Worm (Caenorhabditis elegans) whole organism, young adult: Measurements from ENCODE around the gene F22E5.1.
"Not testable (repeated sequence)": the region's sequence is repeated elsewhere in the genome, so short reads cannot be mapped to it uniquely, and the experiment has no call there.

Experiments used
- B0035.1 ChIP-seq: sonication (generic microtip); optimal IDR thresholded peaks from 2 replicates; lab custom pipeline; 2016; ENCODE audit warnings: missing genetic modification characterization, mild to moderate bottlenecking, missing compliant biosample characterization, missing genotype, missing genetic modification reagents
- B0261.1 ChIP-seq: sonication (generic microtip); optimal IDR thresholded peaks from 2 replicates; lab custom pipeline; 2016; ENCODE audit warnings: mild to moderate bottlenecking, missing genetic modification characterization, moderate library complexity, missing compliant biosample characterization
- C06A6.2 ChIP-seq: fragments of 200-800 bp; sonication (Bioruptor generic); conservative IDR thresholded peaks from 2 replicates; pipeline ENCODE4 v1.3.6; 2022; ENCODE audit warnings: missing genetic modification characterization, missing compliant biosample characterization
- F22D6.2 ChIP-seq: sonication (generic microtip); optimal IDR thresholded peaks from 2 replicates; lab custom pipeline; 2016; ENCODE audit warnings: mild to moderate bottlenecking, missing genetic modification characterization, missing compliant biosample characterization
- F52B5.7 ChIP-seq: sonication (generic microtip); optimal IDR thresholded peaks from 2 replicates; lab custom pipeline; 2016; ENCODE audit warnings: mild to moderate bottlenecking, missing genetic modification characterization, missing compliant biosample characterization
- F57A8.1 ChIP-seq: fragments of 200-800 bp; sonication (Bioruptor generic); optimal IDR thresholded peaks from 2 replicates; lab custom pipeline; 2018; ENCODE audit warnings: mild to moderate bottlenecking, missing genetic modification characterization, moderate library complexity, missing compliant biosample characterization
- ZK185.1 ChIP-seq: sonication (generic microtip); optimal IDR thresholded peaks from 2 replicates; lab custom pipeline; 2016; ENCODE audit warnings: mild to moderate bottlenecking, missing genetic modification characterization, missing compliant biosample characterization; ENCODE audit not compliant: poor library complexity, severe bottlenecking
- akir-1 ChIP-seq: fragments of 200-800 bp; sonication (Bioruptor generic); optimal IDR thresholded peaks from 2 replicates; lab custom pipeline; 2018; ENCODE audit warnings: mild to moderate bottlenecking, missing genetic modification characterization, moderate library complexity, missing compliant biosample characterization
- attf-3 ChIP-seq: fragments of 200-800 bp; sonication (Bioruptor generic); conservative IDR thresholded peaks from 2 replicates; pipeline ENCODE4 v1.3.6; 2022; ENCODE audit warnings: missing genetic modification reagents, missing genetic modification characterization, missing compliant biosample characterization
- bed-1 ChIP-seq: fragments of 200-800 bp; sonication (Bioruptor generic); IDR thresholded peaks from 2 replicates; pipeline ENCODE4 v1.3.6; 2022; ENCODE audit warnings: missing genetic modification reagents, missing genetic modification characterization, missing compliant biosample characterization
- ccch-3 ChIP-seq: fragments of 200-800 bp; sonication (Bioruptor generic); optimal IDR thresholded peaks from 2 replicates; lab custom pipeline; 2018; ENCODE audit warnings: mild to moderate bottlenecking, missing genetic modification characterization, missing compliant biosample characterization
- ceh-100 ChIP-seq: fragments of 200-800 bp; sonication (Bioruptor generic); IDR thresholded peaks from 2 replicates; pipeline ENCODE4 v1.3.6; 2022; ENCODE audit warnings: missing genetic modification reagents, missing genetic modification characterization, missing compliant biosample characterization
- ceh-27 ChIP-seq: fragments of 200-800 bp; sonication (Bioruptor generic); optimal IDR thresholded peaks from 2 replicates; lab custom pipeline; 2018; ENCODE audit warnings: mild to moderate bottlenecking, missing genetic modification characterization, moderate library complexity, missing compliant biosample characterization
- ceh-40 ChIP-seq: fragments of 200-800 bp; sonication (Bioruptor generic); IDR thresholded peaks from 2 replicates; pipeline ENCODE4 v1.3.6; 2022; ENCODE audit warnings: missing genetic modification characterization, missing compliant biosample characterization
- dox-1 ChIP-seq: fragments of 200-800 bp; sonication (Bioruptor generic); IDR thresholded peaks from 2 replicates; pipeline ENCODE4 v1.3.6; 2022; ENCODE audit warnings: missing genetic modification reagents, missing genetic modification characterization, missing compliant biosample characterization
- egl-18 ChIP-seq: fragments of 200-800 bp; sonication (Bioruptor generic); IDR thresholded peaks from 2 replicates; pipeline ENCODE4 v1.3.6; 2022; ENCODE audit warnings: missing genetic modification reagents, missing genetic modification characterization, missing compliant biosample characterization
- hmg-1.2 ChIP-seq: fragments of 200-800 bp; sonication (Bioruptor generic); IDR thresholded peaks from 2 replicates; pipeline ENCODE4 v1.3.6; 2022; ENCODE audit warnings: missing genetic modification reagents, missing genetic modification characterization, missing compliant biosample characterization
- hmg-20 ChIP-seq: fragments of 200-800 bp; sonication (Bioruptor generic); IDR thresholded peaks from 2 replicates; pipeline ENCODE4 v1.3.6; 2022; ENCODE audit warnings: missing genetic modification reagents, missing genetic modification characterization, missing compliant biosample characterization
- let-607 ChIP-seq, 2 experiments: fragments of 200-800 bp in 1 of 2; sonication (Bioruptor generic) in 1 of 2; sonication (generic microtip) in 1 of 2; optimal IDR thresholded peaks; 2 replicates each; lab custom pipeline; 2016 to 2018; ENCODE audit warnings: mild to moderate bottlenecking in 2 of 2, missing compliant biosample characterization in 2 of 2, missing genetic modification characterization in 2 of 2, moderate library complexity in 2 of 2, missing genotype in 1 of 2
- madf-3 ChIP-seq: fragments of 200-800 bp; sonication (Bioruptor generic); IDR thresholded peaks from 2 replicates; pipeline ENCODE4 v1.3.6; 2022; ENCODE audit warnings: missing genetic modification reagents, missing genetic modification characterization, missing compliant biosample characterization
- madf-6 ChIP-seq: fragments of 200-800 bp; sonication (Bioruptor generic); IDR thresholded peaks from 2 replicates; pipeline ENCODE4 v1.3.6; 2022; ENCODE audit warnings: missing genetic modification reagents, missing genetic modification characterization, missing compliant biosample characterization
- rcor-1 ChIP-seq: fragments of 200-800 bp; sonication (Bioruptor generic); IDR thresholded peaks from 2 replicates; pipeline ENCODE4 v1.3.6; 2022; ENCODE audit warnings: missing genetic modification reagents, missing genetic modification characterization, missing compliant biosample characterization
- rec-8 ChIP-seq, 2 experiments: sonication (generic microtip); optimal IDR thresholded peaks; 2 replicates each; lab custom pipeline; 2016; ENCODE audit warnings: mild to moderate bottlenecking in 2 of 2, missing genetic modification characterization in 2 of 2, missing genetic modification reagents in 2 of 2, missing genotype in 2 of 2, missing biosample characterization in 1 of 2, missing compliant biosample characterization in 1 of 2, moderate library complexity in 1 of 2
- repo-1 ChIP-seq: sonication (generic microtip); optimal IDR thresholded peaks from 2 replicates; lab custom pipeline; 2017; ENCODE audit warnings: mild to moderate bottlenecking, missing genetic modification characterization, missing compliant biosample characterization
- rpc-1 ChIP-seq, 2 experiments: fragments of 150-350 bp in 1 of 2; sonication (generic microtip) in 1 of 2; optimal IDR thresholded peaks; 2 replicates each; lab custom pipeline; 2014 to 2018; ENCODE audit warnings: missing biosample characterization in 1 of 2, missing genetic modification characterization in 1 of 2, missing genetic modification reagents in 1 of 2, missing genotype in 1 of 2
- snpc-4 ChIP-seq, 5 experiments: fragments of 150-350 bp in 1 of 5; sonication (generic microtip) in 4 of 5; optimal IDR thresholded peaks; 2 replicates each; lab custom pipeline; 2014 to 2018; ENCODE audit warnings: missing genetic modification characterization in 5 of 5, missing biosample characterization in 3 of 5, antibody characterized with exemption in 2 of 5, mild to moderate bottlenecking in 2 of 5, missing compliant biosample characterization in 2 of 5, missing genotype in 2 of 5, moderate library complexity in 2 of 5, missing genetic modification reagents in 1 of 5
- zfh-2 ChIP-seq: fragments of 200-800 bp; sonication (Bioruptor generic); conservative IDR thresholded peaks from 2 replicates; pipeline ENCODE4 v1.3.6; 2022; ENCODE audit warnings: missing genetic modification reagents, missing genetic modification characterization, missing compliant biosample characterization
- ztf-3 ChIP-seq: fragments of 200-800 bp; sonication (Bioruptor generic); optimal IDR thresholded peaks from 2 replicates; lab custom pipeline; 2018; ENCODE audit warnings: mild to moderate bottlenecking, missing genetic modification characterization, missing compliant biosample characterization

Gene F22E5.1

DNA sequence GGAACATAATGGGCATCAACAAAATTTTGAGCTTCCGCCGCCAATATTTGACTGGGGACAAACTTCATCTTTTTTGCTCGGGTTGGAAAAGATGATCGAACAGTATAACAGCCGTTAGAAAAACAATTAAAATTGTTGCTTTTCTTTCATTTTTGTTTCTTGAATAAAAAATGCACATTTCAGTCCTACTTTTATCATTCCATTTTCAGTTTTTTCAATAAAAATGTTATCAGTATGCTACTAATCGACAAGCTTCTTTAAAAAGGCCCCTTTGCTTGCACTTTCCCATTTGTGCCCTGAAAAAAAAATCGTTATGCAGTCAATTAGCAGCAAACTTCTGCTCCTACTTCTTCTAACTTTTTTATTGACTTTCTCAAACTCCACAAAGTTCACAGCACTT, 31.8 kb upstream of the F22E5.1 start, which contains the start of gene F22E5.7:
Gene F22E5.7 (plus strand): TSS at position 301 of the 400 bp plus-strand sequence.
- TF ChIP-seq ZK185.1 (no peak), snpc-4 (GFP tag; optimal IDR thresholded peaks at IDR 0.05; lab: Kevin White, UChicago) (no peak), snpc-4 (tag; optimal IDR thresholded peaks at IDR 0.05; lab: Kevin White, UChicago) (no peak), madf-6 (GFP tag; lab: Robert Waterston, UW) (no peak), rpc-1 (optimal IDR thresholded peaks at IDR 0.05; lab: Kevin White, UChicago) (no peak), rpc-1 (tag; optimal IDR thresholded peaks at IDR 0.05; lab: Kevin White, UChicago) (no peak), zfh-2 (GFP tag; lab: Robert Waterston, UW) (no peak), repo-1 (no peak), ccch-3 (GFP tag; lab: Kevin White, UChicago) (no peak)
- TF ChIP-seq, all 124 proteins: peak for 0

DNA sequence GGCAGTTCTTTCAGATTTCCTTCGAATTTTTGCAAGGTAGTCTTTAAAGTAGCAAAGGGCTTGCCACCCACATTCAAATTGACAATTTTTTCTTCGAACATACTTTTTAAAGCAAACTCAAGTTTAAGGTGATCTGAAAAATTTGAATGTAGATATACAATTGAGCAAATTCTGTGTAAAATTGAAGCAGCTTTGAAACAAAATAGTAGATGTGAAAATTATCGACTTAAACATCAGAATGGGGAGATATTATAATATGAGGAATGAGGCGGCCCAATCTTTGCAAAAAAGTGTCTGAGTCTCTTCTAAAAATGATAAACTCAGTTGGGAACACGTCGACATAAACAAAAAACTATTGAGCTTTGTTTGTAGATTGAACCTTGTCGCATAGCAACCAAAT, 29.1 kb upstream of the F22E5.1 start, which contains the start of gene F22E5.11:
Gene F22E5.11 (minus strand): TSS at position 101 of the 400 bp plus-strand sequence.
- TF ChIP-seq ceh-40, result no peak
- no peak for TF ChIP-seq rcor-1 (GFP tag; lab: Robert Waterston, UW)
- no peak for TF ChIP-seq rec-8 (tag; optimal IDR thresholded peaks at IDR 0.05; lab: Kevin White, UChicago)
- no peak for TF ChIP-seq repo-1

DNA sequence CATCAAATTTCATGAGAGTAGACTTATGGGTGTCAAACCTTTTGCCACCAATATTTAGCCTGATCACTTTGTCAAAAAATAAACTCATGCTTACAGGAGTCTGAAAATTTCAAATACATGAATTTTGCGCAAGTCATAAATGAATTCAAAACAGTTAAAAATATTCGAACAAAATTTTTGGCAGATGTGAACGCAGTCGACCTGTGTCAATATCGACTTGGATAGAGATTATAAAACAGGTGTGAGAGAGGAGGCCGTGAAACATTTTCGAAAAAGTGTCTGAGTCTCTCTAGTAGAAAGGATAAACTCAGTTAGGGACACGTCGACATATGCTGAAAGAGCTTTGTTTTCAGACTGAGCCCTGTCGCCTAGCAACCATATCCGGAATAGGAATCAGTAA, 26.8 kb upstream of the F22E5.1 start, which contains the start of gene F22E5.12:
Gene F22E5.12 (minus strand): TSS at position 101 of the 400 bp plus-strand sequence.
- TF ChIP-seq ztf-3 (GFP tag; lab: Kevin White, UChicago); hmg-20 (GFP tag; lab: Robert Waterston, UW); bed-1 (GFP tag; lab: Robert Waterston, UW): not testable (repeated sequence)

DNA sequence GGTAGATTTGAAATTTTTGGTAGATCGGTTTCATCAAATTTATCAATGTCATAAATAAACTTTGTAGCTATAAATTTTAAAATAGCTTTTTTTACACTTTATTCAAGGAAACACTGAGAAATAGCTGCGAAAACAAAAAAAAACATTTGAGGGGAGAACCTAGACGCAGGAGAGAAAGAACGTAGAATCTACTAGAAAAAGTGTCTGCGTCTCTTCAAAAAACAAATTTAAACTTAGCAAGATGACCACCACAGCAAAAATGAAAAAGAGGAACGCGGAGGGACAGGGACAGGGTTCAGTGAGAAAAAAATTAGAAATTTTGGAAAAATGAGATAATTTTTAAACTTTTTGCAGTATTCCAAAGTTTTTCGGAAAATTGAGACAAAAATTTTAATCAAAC, 24.6 kb upstream of the F22E5.1 start:
- no peak for TF ChIP-seq F52B5.7
- TF ChIP-seq B0035.1 (tag; lab: Kevin White, UChicago), result no peak
- no peak for TF ChIP-seq ccch-3 (GFP tag; lab: Kevin White, UChicago)
- TF ChIP-seq hmg-1.2, result peak; percentile 28; the same call in 1 of the 2 replicates
- no peak for TF ChIP-seq attf-3 (GFP tag; lab: Robert Waterston, UW)
- no peak for TF ChIP-seq bed-1 (GFP tag; lab: Robert Waterston, UW)
- 0 out of 2 replicates have a peak, but pooled peaks have one; percentile 16 for TF ChIP-seq C06A6.2 (GFP tag; lab: Robert Waterston, UW)
- no peak for TF ChIP-seq B0261.1 (tag; lab: Kevin White, UChicago)

DNA sequence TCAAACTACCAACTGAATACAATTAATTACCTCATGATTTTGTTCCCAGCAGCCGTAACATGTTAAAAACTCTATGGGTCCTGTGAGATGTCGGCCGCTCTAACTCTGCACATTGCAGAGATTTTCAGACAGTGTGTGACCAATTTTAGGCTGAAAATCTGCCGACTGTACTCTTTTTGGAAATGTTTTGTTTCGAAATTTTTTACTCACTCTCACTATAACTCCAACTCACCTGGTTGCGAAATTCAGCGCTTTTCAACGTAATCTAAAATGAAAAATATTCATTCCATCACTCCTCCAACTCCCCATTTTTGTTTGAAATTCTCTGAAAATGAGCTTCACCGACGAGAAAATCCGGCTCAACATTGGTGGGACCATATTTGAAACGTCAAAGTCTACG, 24.0 kb upstream of the F22E5.1 start, which contains the start of the genes F22E5.13 and F22E5.6:
Gene F22E5.13 (minus strand): TSS at position 101 of the 400 bp plus-strand sequence.
Gene F22E5.6 (plus strand): TSS at position 297 of the 400 bp plus-strand sequence.
- no peak for TF ChIP-seq F57A8.1
- no peak for TF ChIP-seq madf-6 (GFP tag; lab: Robert Waterston, UW)
- TF ChIP-seq let-607 (tag; optimal IDR thresholded peaks at IDR 0.05; lab: Kevin White, UChicago), result no peak
- TF ChIP-seq bed-1 (GFP tag; lab: Robert Waterston, UW), result no peak
- TF ChIP-seq madf-3, result no peak
- no peak for TF ChIP-seq repo-1
- no peak for TF ChIP-seq ceh-100 (GFP tag; lab: Robert Waterston, UW)
- TF ChIP-seq dox-1 (GFP tag; lab: Robert Waterston, UW), result no peak
- TF ChIP-seq akir-1 (GFP tag; lab: Kevin White, UChicago), result no peak
- TF ChIP-seq ceh-27 (GFP tag; lab: Kevin White, UChicago), result no peak

DNA sequence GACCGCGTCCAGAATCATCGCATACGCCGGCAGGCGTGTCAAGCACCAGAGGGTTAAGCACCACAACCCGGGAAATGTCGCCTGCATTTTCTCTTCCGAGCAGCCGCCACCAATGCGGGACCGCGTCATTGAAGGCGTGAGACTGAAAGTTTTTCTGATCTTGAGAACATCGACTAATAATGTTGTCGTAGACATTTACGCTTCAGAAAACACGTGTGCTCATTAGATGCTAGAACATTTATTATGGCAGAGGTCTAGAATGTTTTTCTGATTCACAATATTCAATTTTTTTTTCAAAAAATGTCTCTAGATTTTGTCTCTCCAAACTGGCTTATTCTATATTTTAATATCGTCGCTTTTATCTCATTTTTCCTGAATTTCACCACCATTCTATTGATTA, 17.0 kb upstream of the F22E5.1 start, which contains the start of gene sri-47:
Gene sri-47 (plus strand): TSS at position 301 of the 400 bp plus-strand sequence.
- TF ChIP-seq egl-18 (GFP tag; lab: Robert Waterston, UW) (no peak), zfh-2 (GFP tag; lab: Robert Waterston, UW) (0 out of 2 replicates have a peak, but pooled peaks have one; percentile 37), F22D6.2 (tag; lab: Kevin White, UChicago) (no peak)
